Fruit fly (Drosophila melanogaster) whole organism, embryonic: ENCODE results near the gene miple2.

Experiments
- Atf-2 ChIP-seq: fragments of 200-800 bp; sonication (Bioruptor generic); optimal IDR thresholded peaks from 2 replicates; lab custom pipeline; 2016; ENCODE audit warnings: missing biosample characterization, missing genetic modification characterization
- B-H2 ChIP-seq: fragments of 200-800 bp; sonication (Bioruptor generic); optimal IDR thresholded peaks from 2 replicates; lab custom pipeline; 2018; ENCODE audit warnings: missing biosample characterization, mild to moderate bottlenecking, missing genetic modification characterization
- CG10209 ChIP-seq: fragments of 200-800 bp; sonication (Bioruptor generic); optimal IDR thresholded peaks from 3 replicates; lab custom pipeline; 2017; ENCODE audit warnings: missing biosample characterization, mild to moderate bottlenecking, missing genetic modification characterization, missing genetic modification reagents
- CG10267 ChIP-seq: fragments of 200-800 bp; sonication (Bioruptor generic); optimal IDR thresholded peaks from 2 replicates; lab custom pipeline; 2018; ENCODE audit warnings: missing biosample characterization, mild to moderate bottlenecking, missing genetic modification characterization, moderate library complexity
- CG10431 ChIP-seq: fragments of 200-800 bp; sonication (Bioruptor generic); optimal IDR thresholded peaks from 3 replicates; lab custom pipeline; 2018; ENCODE audit warnings: missing biosample characterization, mild to moderate bottlenecking, missing genetic modification characterization
- CG11695 ChIP-seq: fragments of 200-800 bp; sonication (Bioruptor generic); IDR thresholded peaks from 3 replicates; pipeline ENCODE4 v1.3.6; 2022; ENCODE audit warnings: missing biosample characterization, missing genetic modification characterization
- CG12236 ChIP-seq: fragments of 200-800 bp; sonication (Bioruptor generic); optimal IDR thresholded peaks from 2 replicates; lab custom pipeline; 2016; ENCODE audit warnings: missing biosample characterization, missing genetic modification characterization
- CG1233 ChIP-seq: fragments of 200-800 bp; sonication (Bioruptor generic); optimal IDR thresholded peaks from 4 replicates; lab custom pipeline; 2018; ENCODE audit warnings: missing biosample characterization, mild to moderate bottlenecking, missing genetic modification characterization
- CG12391 ChIP-seq: fragments of 200-800 bp; sonication (Bioruptor generic); optimal IDR thresholded peaks from 3 replicates; lab custom pipeline; 2018; ENCODE audit warnings: missing biosample characterization, mild to moderate bottlenecking, missing genetic modification characterization, moderate library complexity
- CG13287 ChIP-seq: fragments of 200-800 bp; sonication (Bioruptor generic); IDR thresholded peaks from 2 replicates; pipeline ENCODE4 v1.3.6; 2022; ENCODE audit warnings: missing biosample characterization, missing genetic modification characterization; ENCODE audit not compliant: partially characterized antibody
- CG1529 ChIP-seq: fragments of 200-800 bp; sonication (Bioruptor generic); optimal IDR thresholded peaks from 3 replicates; lab custom pipeline; 2018; ENCODE audit warnings: missing biosample characterization, missing genetic modification characterization
- CG17612 ChIP-seq: fragments of 200-800 bp; sonication (Bioruptor generic); IDR thresholded peaks from 2 replicates; pipeline ENCODE4 v1.3.6; 2022; ENCODE audit warnings: missing biosample characterization, missing genetic modification characterization
- CG17829 ChIP-seq: fragments of 200-800 bp; optimal IDR thresholded peaks from 2 replicates; lab custom pipeline; 2019; ENCODE audit warnings: missing biosample characterization, mild to moderate bottlenecking, missing genetic modification characterization, moderate library complexity
- CG1832 ChIP-seq: fragments of 200-800 bp; sonication (Bioruptor generic); optimal IDR thresholded peaks from 2 replicates; lab custom pipeline; 2017; ENCODE audit warnings: missing biosample characterization, mild to moderate bottlenecking, missing genetic modification characterization, inconsistent platforms
- CG2875 ChIP-seq: fragments of 200-800 bp; sonication (Bioruptor generic); optimal IDR thresholded peaks from 2 replicates; lab custom pipeline; 2017; ENCODE audit warnings: missing biosample characterization, mild to moderate bottlenecking, missing genetic modification characterization, missing genetic modification reagents
- CG30020 ChIP-seq: fragments of 200-800 bp; optimal IDR thresholded peaks from 2 replicates; lab custom pipeline; 2019; ENCODE audit warnings: missing biosample characterization, mild to moderate bottlenecking, missing genetic modification characterization, moderate library complexity
- CG6683 ChIP-seq: fragments of 200-800 bp; sonication (Bioruptor generic); optimal IDR thresholded peaks from 2 replicates; lab custom pipeline; 2017; ENCODE audit warnings: missing biosample characterization, mild to moderate bottlenecking, missing genetic modification characterization, missing genetic modification reagents
- CG7963 ChIP-seq: fragments of 200-800 bp; sonication (Bioruptor generic); IDR thresholded peaks from 3 replicates; pipeline ENCODE4 v1.3.6; 2022; ENCODE audit warnings: missing biosample characterization, missing genetic modification characterization; ENCODE audit not compliant: partially characterized antibody
- CG8290 ChIP-seq, 3 experiments: fragments of 200-800 bp; sonication (Bioruptor generic); optimal IDR thresholded peaks; 2 replicates each; lab custom pipeline; 2016 to 2019; ENCODE audit warnings: missing biosample characterization in 3 of 3, missing genetic modification characterization in 3 of 3, mild to moderate bottlenecking in 2 of 3, moderate library complexity in 1 of 3
- CG8388 ChIP-seq: fragments of 200-800 bp; sonication (Bioruptor generic); optimal IDR thresholded peaks from 2 replicates; lab custom pipeline; 2019; ENCODE audit warnings: missing biosample characterization, mild to moderate bottlenecking, missing genetic modification characterization, moderate library complexity
- CG8478 ChIP-seq: fragments of >200 bp; optimal IDR thresholded peaks from 2 replicates; lab custom pipeline; 2018
- CG9797 ChIP-seq: fragments of 200-800 bp; sonication (Bioruptor generic); optimal IDR thresholded peaks from 3 replicates; lab custom pipeline; 2018; ENCODE audit warnings: missing biosample characterization, mild to moderate bottlenecking, missing genetic modification characterization
- Camta ChIP-seq: fragments of 200-800 bp; sonication (Bioruptor generic); optimal IDR thresholded peaks from 2 replicates; lab custom pipeline; 2016; ENCODE audit warnings: missing biosample characterization, missing genetic modification characterization
- CrebB ChIP-seq: fragments of 200-800 bp; sonication (Bioruptor generic); optimal IDR thresholded peaks from 3 replicates; lab custom pipeline; 2018; ENCODE audit warnings: missing biosample characterization, mild to moderate bottlenecking, missing genetic modification characterization
- Fer1 ChIP-seq: fragments of 200-800 bp; sonication (Bioruptor generic); optimal IDR thresholded peaks from 2 replicates; lab custom pipeline; 2017; ENCODE audit warnings: missing biosample characterization, mild to moderate bottlenecking, missing genetic modification characterization
- Hey ChIP-seq: fragments of 200-800 bp; sonication (Bioruptor generic); optimal IDR thresholded peaks from 3 replicates; lab custom pipeline; 2018; ENCODE audit warnings: missing biosample characterization, mild to moderate bottlenecking, missing genetic modification characterization
- Hmr ChIP-seq: fragments of 200-800 bp; sonication (Bioruptor generic); optimal IDR thresholded peaks from 3 replicates; lab custom pipeline; 2017; ENCODE audit warnings: mild to moderate bottlenecking, missing biosample characterization, missing genetic modification reagents, missing genetic modification characterization
- MESR4 ChIP-seq: fragments of 200-800 bp; sonication (Bioruptor generic); optimal IDR thresholded peaks from 2 replicates; lab custom pipeline; 2018; ENCODE audit warnings: missing biosample characterization, mild to moderate bottlenecking, missing genetic modification characterization, moderate library complexity
- Six4 ChIP-seq: fragments of 200-800 bp; sonication (Bioruptor generic); optimal IDR thresholded peaks from 2 replicates; lab custom pipeline; 2016; ENCODE audit warnings: missing biosample characterization, missing genetic modification characterization
- Taf1 ChIP-seq: fragments of 200-800 bp; sonication (Bioruptor generic); IDR thresholded peaks from 2 replicates; pipeline ENCODE4 v1.3.6; 2022; ENCODE audit warnings: missing biosample characterization, missing genetic modification characterization
- ap ChIP-seq: fragments of 200-800 bp; sonication (Bioruptor generic); IDR thresholded peaks from 2 replicates; pipeline ENCODE4 v1.3.6; 2022; ENCODE audit warnings: missing biosample characterization, missing genetic modification characterization
- cg ChIP-seq: fragments of 200-800 bp; sonication (Bioruptor generic); optimal IDR thresholded peaks from 3 replicates; lab custom pipeline; 2019; ENCODE audit warnings: missing biosample characterization, mild to moderate bottlenecking, missing genetic modification characterization, moderate library complexity
- cwo ChIP-seq: fragments of 200-800 bp; sonication (Bioruptor generic); optimal IDR thresholded peaks from 3 replicates; lab custom pipeline; 2017; ENCODE audit warnings: missing biosample characterization, missing genetic modification characterization, mild to moderate bottlenecking, moderate library complexity, missing genetic modification reagents
- esg ChIP-seq: fragments of 200-800 bp; sonication (Bioruptor generic); conservative IDR thresholded peaks from 2 replicates; pipeline ENCODE4 v1.3.6; 2022; ENCODE audit warnings: missing biosample characterization, missing genetic modification characterization
- gcm2 ChIP-seq: fragments of 200-800 bp; sonication (Bioruptor generic); optimal IDR thresholded peaks from 2 replicates; lab custom pipeline; 2016; ENCODE audit warnings: missing biosample characterization, missing genetic modification characterization
- gro ChIP-seq: fragments of 200-800 bp; sonication (Bioruptor generic); optimal IDR thresholded peaks from 2 replicates; lab custom pipeline; 2016; ENCODE audit warnings: missing biosample characterization, missing genetic modification characterization
- jing ChIP-seq: fragments of 200-800 bp; sonication (Bioruptor generic); optimal IDR thresholded peaks from 2 replicates; lab custom pipeline; 2018; ENCODE audit warnings: missing biosample characterization, mild to moderate bottlenecking, missing genetic modification characterization
- knrl ChIP-seq: fragments of 200-800 bp; sonication (Bioruptor generic); IDR thresholded peaks from 3 replicates; pipeline ENCODE4 v1.3.6; 2022; ENCODE audit warnings: missing biosample characterization, missing genetic modification characterization; ENCODE audit not compliant: partially characterized antibody
- mirr ChIP-seq: fragments of 200-800 bp; sonication (Bioruptor generic); optimal IDR thresholded peaks from 3 replicates; lab custom pipeline; 2018; ENCODE audit warnings: missing biosample characterization, mild to moderate bottlenecking, missing genetic modification characterization
- nerfin-1 ChIP-seq: fragments of 200-800 bp; sonication (Bioruptor generic); optimal IDR thresholded peaks from 3 replicates; lab custom pipeline; 2019; ENCODE audit warnings: missing biosample characterization, mild to moderate bottlenecking, missing genetic modification characterization, moderate library complexity
- nom ChIP-seq: fragments of 200-800 bp; sonication (Bioruptor generic); optimal IDR thresholded peaks from 2 replicates; lab custom pipeline; 2017; ENCODE audit warnings: missing biosample characterization, missing genetic modification characterization, mild to moderate bottlenecking, moderate library complexity, missing genetic modification reagents
- pho ChIP-seq: fragments of 200-800 bp; sonication (Bioruptor generic); optimal IDR thresholded peaks from 2 replicates; lab custom pipeline; 2016; ENCODE audit warnings: missing biosample characterization, missing genetic modification characterization
- pros ChIP-seq: fragments of 200-800 bp; sonication (Bioruptor generic); optimal IDR thresholded peaks from 3 replicates; lab custom pipeline; 2019; ENCODE audit warnings: missing biosample characterization, mild to moderate bottlenecking, missing genetic modification characterization, moderate library complexity
- rib ChIP-seq: fragments of 200-800 bp; sonication (Bioruptor generic); IDR thresholded peaks from 2 replicates; pipeline ENCODE4 v1.3.6; 2022; ENCODE audit warnings: missing biosample characterization, missing genetic modification characterization
- row ChIP-seq: fragments of 200-800 bp; sonication (Bioruptor generic); IDR thresholded peaks from 3 replicates; pipeline ENCODE4 v1.3.6; 2022; ENCODE audit warnings: missing biosample characterization, missing genetic modification characterization
- sens ChIP-seq: fragments of 200-800 bp; sonication (Bioruptor generic); peaks from one replicate; lab custom pipeline; 2016; ENCODE audit warnings: missing biosample characterization, missing genetic modification characterization
- sob ChIP-seq: fragments of 200-800 bp; sonication (Bioruptor generic); IDR thresholded peaks from 2 replicates; pipeline ENCODE4 v1.3.6; 2022; ENCODE audit warnings: missing biosample characterization, missing genetic modification characterization
- zen2 ChIP-seq: fragments of 200-800 bp; sonication (Bioruptor generic); IDR thresholded peaks from 3 replicates; pipeline ENCODE4 v1.3.6; 2022; ENCODE audit warnings: missing biosample characterization, missing genetic modification characterization; ENCODE audit not compliant: partially characterized antibody

The miple2 gene

dm6 chr3L:270760-271500, at the start of gene miple2 (continued):
- TF ChIP-seq Atf-2 (peak; percentile 55), sens (GFP tag; lab: Kevin White, UChicago) (peak; percentile 84), CG30020 (peak; percentile 13), CrebB (peak; percentile 60), CG6683 (GFP tag; lab: Kevin White, UChicago) (peak; percentile 56), Hmr (GFP tag; lab: Kevin White, UChicago) (peak; percentile 66), CG9797 (GFP tag; lab: Kevin White, UChicago) (no peak), rib (GFP tag; lab: Robert Waterston, UW) (0 out of 2 replicates have a peak, but pooled peaks have one; percentile 38), gcm2 (GFP tag; lab: Kevin White, UChicago) (peak; percentile 4), ap (no peak), Hey (peak; percentile 23), CG12391 (tag; lab: Kevin White, UChicago) (peak; percentile 46), CG8290 (GFP tag; optimal IDR thresholded peaks at IDR 0.05; lab: Kevin White, UChicago) (peak; percentile 18), CG8290 (tag; optimal IDR thresholded peaks at IDR 0.05; lab: Kevin White, UChicago) (peak; percentile 46 to 79), CG8388 (GFP tag; lab: Kevin White, UChicago) (peak; percentile 32), CG10431 (peak; percentile 47), Fer1 (GFP tag; lab: Kevin White, UChicago) (peak; percentile 56), gro (GFP tag; lab: Kevin White, UChicago) (peak; percentile 53), nom (GFP tag; lab: Kevin White, UChicago) (peak; percentile 86), CG8478 (lab: Kevin White, UChicago) (no peak), CG17612 (no peak), cwo (GFP tag; lab: Kevin White, UChicago) (peak; percentile 32), CG7963 (no peak), B-H2 (GFP tag; lab: Kevin White, UChicago) (no peak), zen2 (GFP tag; lab: Robert Waterston, UW) (no peak), CG12236 (GFP tag; lab: Kevin White, UChicago) (peak; percentile 36), jing (GFP tag; lab: Kevin White, UChicago) (no peak), CG17829 (tag; lab: Kevin White, UChicago) (peak; percentile 38), pros (GFP tag; lab: Kevin White, UChicago) (peak; percentile 76), CG1832 (GFP tag; lab: Kevin White, UChicago) (no peak), Taf1 (GFP tag; lab: Robert Waterston, UW) (no peak), CG1529 (GFP tag; lab: Kevin White, UChicago) (peak; percentile 55), CG1233 (GFP tag; lab: Kevin White, UChicago) (peak; percentile 61), Six4 (peak; percentile 48), CG10267 (tag; lab: Kevin White, UChicago) (peak; percentile 15), esg (no peak), CG13287 (GFP tag; lab: Robert Waterston, UW) (no peak), cg (GFP tag; lab: Kevin White, UChicago) (peak; percentile 91), nerfin-1 (tag; lab: Kevin White, UChicago) (peak; percentile 55), pho (peak; percentile 3), sob (GFP tag; lab: Robert Waterston, UW) (peak; percentile 5; the same call in 1 of the 2 replicates), CG10209 (GFP tag; lab: Kevin White, UChicago) (peak; percentile 59), MESR4 (GFP tag; lab: Kevin White, UChicago) (peak; percentile 12), Camta (GFP tag; lab: Kevin White, UChicago) (peak; percentile 15), CG2875 (GFP tag; lab: Kevin White, UChicago) (peak; percentile 53), row (GFP tag; lab: Robert Waterston, UW) (peak; percentile 51; the same call in 2 of the 3 replicates), CG11695 (GFP tag; lab: Robert Waterston, UW) (peak; percentile 26; the same call in 1 of the 3 replicates), knrl (GFP tag; lab: Robert Waterston, UW) (no peak), mirr (GFP tag; lab: Kevin White, UChicago) (peak; percentile 83)
